Worm (Caenorhabditis elegans): Measurements from ENCODE around the gene C02B8.3.

DNA sequence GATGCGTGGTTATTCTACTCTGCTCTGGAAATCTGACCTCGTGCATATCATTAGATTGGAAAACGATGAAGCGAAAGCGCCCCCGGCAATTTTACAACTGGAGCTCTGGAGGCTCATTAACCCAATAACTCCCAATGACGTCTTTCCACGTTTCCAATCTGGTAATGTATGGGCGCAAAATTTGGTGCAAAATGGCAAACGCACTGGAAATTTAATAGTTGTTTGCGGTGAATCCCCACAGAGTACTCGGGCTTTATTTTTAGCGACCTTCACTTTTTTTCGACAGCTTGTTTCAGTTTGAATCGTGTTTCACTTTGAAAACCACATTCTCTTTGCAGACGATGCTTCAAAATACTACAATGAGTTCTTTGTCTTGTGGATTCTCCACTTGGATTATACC lies 34.4 kb downstream of the C02B8.3 start, which contains the start of gene C17H11.1:
- TF ChIP-seq him-1 (tag; optimal IDR thresholded peaks at IDR 0.05), result no peak
- no peak for TF ChIP-seq ztf-26 (tag; optimal IDR thresholded peaks at IDR 0.05)

Data from whole organism, young adult.